Fruit fly (Drosophila melanogaster): ENCODE results near the gene CG43774.

- TF ChIP-seq CG3847 (GFP tag; IDR thresholded peaks at IDR 0.05), result no peak
- TF ChIP-seq CG13624 (GFP tag; optimal IDR thresholded peaks at IDR 0.05), result no peak
- no peak for TF ChIP-seq p53 (GFP tag; optimal IDR thresholded peaks at IDR 0.05)
- no peak for TF ChIP-seq mld (GFP tag; IDR thresholded peaks at IDR 0.05; ENCODE audit: partially characterized antibody)
- no peak for TF ChIP-seq gro (GFP tag; optimal IDR thresholded peaks at IDR 0.05)
- no peak for TF ChIP-seq Six4 (GFP tag; optimal IDR thresholded peaks at IDR 0.05)
- TF ChIP-seq luna (GFP tag; optimal IDR thresholded peaks at IDR 0.05), result no peak
- TF ChIP-seq CG6254 (GFP tag; optimal IDR thresholded peaks at IDR 0.05), result no peak
- TF ChIP-seq CG11696 (GFP tag; IDR thresholded peaks at IDR 0.05), result no peak
- no peak for TF ChIP-seq CG2889 (GFP tag; IDR thresholded peaks at IDR 0.05)
- no peak for TF ChIP-seq CG10462 (GFP tag; optimal IDR thresholded peaks at IDR 0.05)
- TF ChIP-seq CG9817 (tag; optimal IDR thresholded peaks at IDR 0.05), result no peak
- TF ChIP-seq CG4707 (GFP tag; optimal IDR thresholded peaks at IDR 0.05), result no peak
Observed at dm6 chr2L:4019765-4020164, 11.3 kb downstream of the CG43774 start.
